Worm (Caenorhabditis elegans) whole organism, L3 larva: ENCODE measurements around the gene ugt-62.

ENCODE experiments used
- R02D3.7 ChIP-seq: fragments of 150-350 bp; optimal IDR thresholded peaks from 2 replicates; lab custom pipeline; 2014; ENCODE audit warnings: missing biosample characterization, missing genetic modification characterization
- aly-2 ChIP-seq: fragments of 150-350 bp; optimal IDR thresholded peaks from 2 replicates; lab custom pipeline; 2014; ENCODE audit warnings: missing biosample characterization, missing genetic modification characterization
- ama-1 ChIP-seq: fragments of 150-350 bp; optimal IDR thresholded peaks from 2 replicates; lab custom pipeline; 2018
- ceh-16 ChIP-seq: sonication (generic microtip); optimal IDR thresholded peaks from 2 replicates; lab custom pipeline; 2017; ENCODE audit warnings: missing biosample characterization, missing genetic modification characterization
- ceh-28 ChIP-seq: fragments of 150-350 bp; optimal IDR thresholded peaks from 2 replicates; lab custom pipeline; 2014; ENCODE audit warnings: missing biosample characterization, missing genetic modification reagents, missing genetic modification characterization
- ceh-82 ChIP-seq: fragments of 150-350 bp; optimal IDR thresholded peaks from 2 replicates; lab custom pipeline; 2014; ENCODE audit warnings: missing biosample characterization, missing genetic modification characterization
- daf-12 ChIP-seq: fragments of 150-350 bp; optimal IDR thresholded peaks from 2 replicates; lab custom pipeline; 2014; ENCODE audit warnings: missing biosample characterization, missing genetic modification reagents, missing genetic modification characterization
- egl-27 ChIP-seq: sonication (generic microtip); optimal IDR thresholded peaks from 4 replicates; lab custom pipeline; 2017; ENCODE audit warnings: missing biosample characterization, missing genetic modification reagents, missing genetic modification characterization
- egl-5 ChIP-seq: fragments of 150-350 bp; optimal IDR thresholded peaks from 2 replicates; lab custom pipeline; 2017; ENCODE audit warnings: missing biosample characterization, missing genetic modification reagents, missing genetic modification characterization, inconsistent platforms
- elt-1 ChIP-seq: fragments of 150-350 bp; optimal IDR thresholded peaks from 2 replicates; lab custom pipeline; 2014; ENCODE audit warnings: missing biosample characterization, missing genetic modification characterization
- elt-2 ChIP-seq: sonication (generic microtip); optimal IDR thresholded peaks from 2 replicates; lab custom pipeline; 2016; ENCODE audit warnings: missing genetic modification reagents, mild to moderate bottlenecking, missing genetic modification characterization, missing compliant biosample characterization
- eor-1 ChIP-seq, 2 experiments: fragments of 150-350 bp; optimal IDR thresholded peaks; 2 replicates each; lab custom pipeline; 2014 to 2018; ENCODE audit warnings: missing biosample characterization in 2 of 2, missing genetic modification characterization in 2 of 2
- fkh-10 ChIP-seq: sonication (generic microtip); optimal IDR thresholded peaks from 2 replicates; lab custom pipeline; 2017; ENCODE audit warnings: missing biosample characterization, missing genetic modification reagents, missing genetic modification characterization
- fkh-2 ChIP-seq: fragments of 150-350 bp; optimal IDR thresholded peaks from 2 replicates; lab custom pipeline; 2014; ENCODE audit warnings: missing biosample characterization, missing genetic modification reagents, missing genetic modification characterization
- fos-1 ChIP-seq: fragments of 150-350 bp; optimal IDR thresholded peaks from 2 replicates; lab custom pipeline; 2014; ENCODE audit warnings: missing biosample characterization, missing genetic modification characterization
- hmg-11 ChIP-seq: sonication (generic microtip); optimal IDR thresholded peaks from 2 replicates; lab custom pipeline; 2016; ENCODE audit warnings: missing genetic modification characterization, missing compliant biosample characterization
- lin-15B ChIP-seq: fragments of 150-350 bp; optimal IDR thresholded peaks from 2 replicates; lab custom pipeline; 2014; ENCODE audit warnings: missing biosample characterization, missing genetic modification characterization
- lin-39 ChIP-seq: fragments of 150-350 bp; optimal IDR thresholded peaks from 2 replicates; lab custom pipeline; 2018; ENCODE audit warnings: missing biosample characterization, missing genetic modification reagents, missing genetic modification characterization
- mdl-1 ChIP-seq: fragments of 150-350 bp; optimal IDR thresholded peaks from 2 replicates; lab custom pipeline; 2014; ENCODE audit warnings: missing biosample characterization, missing genetic modification characterization
- nfya-1 ChIP-seq: sonication (generic microtip); optimal IDR thresholded peaks from 2 replicates; lab custom pipeline; 2017; ENCODE audit warnings: missing genetic modification characterization, mild to moderate bottlenecking, missing compliant biosample characterization, antibody characterized with exemption, moderate library complexity; ENCODE audit not compliant: insufficient read depth
- nhr-11 ChIP-seq: fragments of 150-350 bp; optimal IDR thresholded peaks from 2 replicates; lab custom pipeline; 2014; ENCODE audit warnings: missing biosample characterization, missing genetic modification characterization
- nhr-12 ChIP-seq: fragments of 150-350 bp; optimal IDR thresholded peaks from 2 replicates; lab custom pipeline; 2014; ENCODE audit warnings: missing biosample characterization, missing genetic modification characterization
- nhr-23 ChIP-seq: fragments of 150-350 bp; optimal IDR thresholded peaks from 2 replicates; lab custom pipeline; 2014; ENCODE audit warnings: missing biosample characterization, missing genetic modification reagents, missing genetic modification characterization
- nhr-237 ChIP-seq: fragments of 150-350 bp; optimal IDR thresholded peaks from 2 replicates; lab custom pipeline; 2014; ENCODE audit warnings: missing biosample characterization, missing genetic modification characterization
- nhr-28 ChIP-seq: fragments of 150-350 bp; optimal IDR thresholded peaks from 2 replicates; lab custom pipeline; 2014; ENCODE audit warnings: missing biosample characterization, missing genetic modification characterization
- nhr-67 ChIP-seq: fragments of 150-350 bp; optimal IDR thresholded peaks from 2 replicates; lab custom pipeline; 2014; ENCODE audit warnings: missing biosample characterization, missing genetic modification characterization
- nhr-76 ChIP-seq: fragments of 150-350 bp; sonication (generic microtip); optimal IDR thresholded peaks from 5 replicates; lab custom pipeline; 2014; ENCODE audit warnings: missing biosample characterization, missing genetic modification characterization
- nhr-77 ChIP-seq: fragments of 150-350 bp; optimal IDR thresholded peaks from 2 replicates; lab custom pipeline; 2014; ENCODE audit warnings: missing biosample characterization, missing genetic modification characterization
- pha-4 ChIP-seq: fragments of 150-350 bp; optimal IDR thresholded peaks from 2 replicates; lab custom pipeline; 2014; ENCODE audit warnings: missing biosample characterization, missing genetic modification reagents, missing genetic modification characterization
- pqm-1 ChIP-seq: fragments of 150-350 bp; optimal IDR thresholded peaks from 2 replicates; lab custom pipeline; 2017; ENCODE audit warnings: missing biosample characterization, missing genetic modification characterization, inconsistent platforms
- sea-2 ChIP-seq: fragments of 150-350 bp; sonication (generic microtip); optimal IDR thresholded peaks from 4 replicates; lab custom pipeline; 2014; ENCODE audit warnings: missing biosample characterization, missing genetic modification reagents, missing genetic modification characterization
- skn-1 ChIP-seq: fragments of 150-350 bp; optimal IDR thresholded peaks from 2 replicates; lab custom pipeline; 2014; ENCODE audit warnings: missing biosample characterization, missing genetic modification characterization
- tbx-2 ChIP-seq: sonication (generic microtip); optimal IDR thresholded peaks from 2 replicates; lab custom pipeline; 2016; ENCODE audit warnings: mild to moderate bottlenecking, missing genetic modification characterization, missing compliant biosample characterization
- unc-62 ChIP-seq: fragments of 150-350 bp; sonication (generic microtip); optimal IDR thresholded peaks from 4 replicates; lab custom pipeline; 2014; ENCODE audit warnings: missing biosample characterization, missing genetic modification reagents, missing genetic modification characterization
- zag-1 ChIP-seq: fragments of 150-350 bp; optimal IDR thresholded peaks from 2 replicates; lab custom pipeline; 2014; ENCODE audit warnings: missing biosample characterization, missing genetic modification characterization
- ztf-11 ChIP-seq: fragments of 150-350 bp; optimal IDR thresholded peaks from 2 replicates; lab custom pipeline; 2014; ENCODE audit warnings: missing biosample characterization, missing genetic modification characterization

The ugt-62 gene

ce11 chrIII:4525998-4526397 is 14.4 kb downstream of the ugt-62 start:
- no peak for TF ChIP-seq nhr-67 (tag; lab: Kevin White, UChicago)
- no peak for TF ChIP-seq tbx-2
- TF ChIP-seq fkh-10: no peak
- no peak for TF ChIP-seq eor-1 (tag; optimal IDR thresholded peaks at IDR 0.05; lab: Kevin White, UChicago)
- TF ChIP-seq lin-39 (tag; lab: Kevin White, UChicago): no peak
- TF ChIP-seq ceh-28 (tag; lab: Kevin White, UChicago): no peak
- no peak for TF ChIP-seq elt-2
- TF ChIP-seq fkh-2 (tag; lab: Kevin White, UChicago): no peak

ce11 chrIII:4524071-4524470 is 16.4 kb downstream of the ugt-62 start:
- TF ChIP-seq ceh-16 (tag; lab: Kevin White, UChicago) (no peak), sea-2 (no peak), lin-15B (tag; lab: Kevin White, UChicago) (no peak), aly-2 (no peak), nfya-1 (tag; lab: Kevin White, UChicago) (no peak), pha-4 (tag; lab: Kevin White, UChicago) (no peak), fos-1 (tag; lab: Kevin White, UChicago) (no peak), elt-1 (tag; lab: Kevin White, UChicago) (no peak), hmg-11 (tag; lab: Kevin White, UChicago) (no peak), nhr-77 (no peak)
- TF ChIP-seq, all 47 proteins: peak for 0

ce11 chrIII:4523411-4523810 is 17.0 kb downstream of the ugt-62 start:
- TF ChIP-seq nhr-76 (no peak), fkh-2 (tag; lab: Kevin White, UChicago) (no peak), nhr-67 (tag; lab: Kevin White, UChicago) (no peak), aly-2 (no peak), zag-1 (tag; lab: Kevin White, UChicago) (no peak), elt-1 (tag; lab: Kevin White, UChicago) (no peak), unc-62 (GFP tag; lab: Kevin White, UChicago) (no peak), ceh-82 (tag; lab: Kevin White, UChicago) (no peak), nhr-237 (tag; lab: Kevin White, UChicago) (no peak), tbx-2 (no peak), pha-4 (tag; lab: Kevin White, UChicago) (no peak), ceh-16 (tag; lab: Kevin White, UChicago) (no peak)

- TF ChIP-seq hmg-11 (tag; lab: Kevin White, UChicago) (no peak), fkh-2 (tag; lab: Kevin White, UChicago) (no peak)
Measured at ce11 chrIII:4520057-4520456, 20.4 kb downstream of the ugt-62 start, which contains the start of gene cdh-4. Gene cdh-4 (plus strand): TSS chrIII:4520357.

- TF ChIP-seq mdl-1 (no peak), lin-39 (tag; lab: Kevin White, UChicago) (no peak)
Measured at ce11 chrIII:4519410-4519809, 21.0 kb downstream of the ugt-62 start.

DNA sequence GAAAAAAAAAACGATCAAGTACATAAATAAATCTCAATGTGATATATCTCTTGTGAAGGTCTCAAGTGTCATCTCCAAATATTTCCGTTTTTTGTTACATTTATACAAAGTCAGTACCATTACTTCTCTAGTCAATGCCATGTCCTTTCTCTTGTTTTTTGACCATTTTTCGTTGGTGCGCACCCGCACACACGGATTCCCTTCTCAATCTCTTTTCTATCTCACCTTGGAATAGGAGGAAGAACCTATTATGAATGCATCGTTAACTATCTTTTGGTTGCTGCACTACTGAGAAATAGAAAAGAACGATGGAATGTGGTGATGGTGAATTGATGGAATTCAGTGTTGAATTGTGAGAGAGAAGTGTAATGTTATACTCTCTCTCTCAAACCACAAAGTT is 22.6 kb downstream of the ugt-62 start:
- TF ChIP-seq sea-2: no peak
- no peak for TF ChIP-seq eor-1 (tag; optimal IDR thresholded peaks at IDR 0.05; lab: Kevin White, UChicago)
- no peak for TF ChIP-seq nhr-77
- TF ChIP-seq elt-1 (tag; lab: Kevin White, UChicago): no peak
- no peak for TF ChIP-seq nhr-67 (tag; lab: Kevin White, UChicago)
- no peak for TF ChIP-seq pqm-1 (tag; lab: Kevin White, UChicago)
- TF ChIP-seq nfya-1 (tag; lab: Kevin White, UChicago): no peak
- TF ChIP-seq R02D3.7 (tag; lab: Kevin White, UChicago): no peak
- TF ChIP-seq tbx-2: no peak
- TF ChIP-seq zag-1 (tag; lab: Kevin White, UChicago): no peak
- TF ChIP-seq ceh-82 (tag; lab: Kevin White, UChicago): no peak
- no peak for TF ChIP-seq daf-12
- TF ChIP-seq ztf-11 (tag; lab: Kevin White, UChicago): no peak
- no peak for TF ChIP-seq nhr-11 (tag; lab: Kevin White, UChicago)
- TF ChIP-seq fkh-10: no peak

DNA sequence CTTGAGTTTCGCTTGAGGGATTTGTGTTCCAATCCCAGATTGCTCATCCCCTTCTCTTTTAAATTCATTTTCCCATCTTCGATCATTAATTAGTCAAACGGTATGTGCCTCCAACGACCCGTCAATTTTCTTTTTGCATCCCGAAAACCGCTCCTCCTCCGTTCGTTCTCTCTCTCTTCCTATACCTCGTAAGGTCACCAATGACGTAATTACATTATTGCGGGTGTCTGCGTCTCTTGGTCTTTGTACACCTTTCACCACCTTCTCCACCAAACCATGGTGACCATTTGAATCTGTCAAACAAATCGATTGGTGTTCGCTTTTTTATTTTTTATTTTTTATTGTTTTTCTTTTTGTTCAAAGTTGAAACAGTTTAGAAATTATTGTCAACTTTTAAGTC is 25.2 kb downstream of the ugt-62 start:
- TF ChIP-seq lin-15B (tag; lab: Kevin White, UChicago) (no peak), skn-1 (tag; lab: Kevin White, UChicago) (no peak), tbx-2 (no peak), egl-5 (no peak), ama-1 (no peak), R02D3.7 (tag; lab: Kevin White, UChicago) (no peak), nfya-1 (tag; lab: Kevin White, UChicago) (no peak), egl-27 (tag; lab: Kevin White, UChicago) (no peak), nhr-67 (tag; lab: Kevin White, UChicago) (no peak), lin-39 (tag; lab: Kevin White, UChicago) (no peak), nhr-12 (tag; lab: Kevin White, UChicago) (no peak), nhr-76 (no peak), ceh-28 (tag; lab: Kevin White, UChicago) (no peak), fos-1 (tag; lab: Kevin White, UChicago) (no peak), nhr-23 (no peak), unc-62 (GFP tag; lab: Kevin White, UChicago) (no peak), nhr-28 (tag; lab: Kevin White, UChicago) (no peak), elt-2 (no peak), nhr-77 (no peak)
